Fruit fly (Drosophila melanogaster) whole organism, adult: ENCODE measurements around the gene RluA-1.
A peak's percentile ranks its signal among the peaks of the same experiment; 100 is the strongest.

Experiments used
- CG11617 ChIP-seq: fragments of 200-800 bp; sonication (Bioruptor generic); optimal IDR thresholded peaks from 2 replicates; lab custom pipeline; 2017; ENCODE audit warnings: mild to moderate bottlenecking, missing biosample characterization, missing genetic modification reagents, missing genetic modification characterization
- CG12768 ChIP-seq: fragments of 200-800 bp; sonication (Bioruptor generic); optimal IDR thresholded peaks from 2 replicates; lab custom pipeline; 2017; ENCODE audit warnings: missing biosample characterization, missing genetic modification characterization, mild to moderate bottlenecking, moderate library complexity, missing genetic modification reagents
- CG14711 ChIP-seq: fragments of 200-800 bp; sonication (Bioruptor generic); optimal IDR thresholded peaks from 2 replicates; lab custom pipeline; 2018; ENCODE audit warnings: missing biosample characterization, mild to moderate bottlenecking, missing genetic modification characterization, moderate library complexity
- CG1620 ChIP-seq: fragments of 200-800 bp; sonication (Bioruptor generic); optimal IDR thresholded peaks from 2 replicates; lab custom pipeline; 2016; ENCODE audit warnings: missing biosample characterization, missing genetic modification characterization
- CG33017 ChIP-seq: fragments of 200-800 bp; sonication (Bioruptor generic); optimal IDR thresholded peaks from 2 replicates; lab custom pipeline; 2018; ENCODE audit warnings: missing biosample characterization, mild to moderate bottlenecking, missing genetic modification characterization, moderate library complexity
- CG7045 ChIP-seq: fragments of 200-800 bp; sonication (Bioruptor generic); optimal IDR thresholded peaks from 2 replicates; lab custom pipeline; 2017; ENCODE audit warnings: missing biosample characterization, mild to moderate bottlenecking, missing genetic modification characterization
- CG7101 ChIP-seq: fragments of 200-800 bp; sonication (Bioruptor generic); optimal IDR thresholded peaks from 2 replicates; lab custom pipeline; 2018; ENCODE audit warnings: missing biosample characterization, mild to moderate bottlenecking, missing genetic modification characterization, moderate library complexity
- Clk ChIP-seq: fragments of 200-800 bp; sonication (Bioruptor generic); optimal IDR thresholded peaks from 2 replicates; lab custom pipeline; 2017; ENCODE audit warnings: missing biosample characterization, missing genetic modification characterization
- Crg-1 ChIP-seq: fragments of 200-800 bp; sonication (Bioruptor generic); optimal IDR thresholded peaks from 2 replicates; lab custom pipeline; 2016; ENCODE audit warnings: missing biosample characterization, missing genetic modification characterization
- Hr96 ChIP-seq: fragments of 200-800 bp; sonication (Bioruptor generic); optimal IDR thresholded peaks from 2 replicates; lab custom pipeline; 2016; ENCODE audit warnings: missing biosample characterization, missing genetic modification characterization
- Mnt ChIP-seq: fragments of 200-800 bp; sonication (Bioruptor generic); optimal IDR thresholded peaks from 2 replicates; lab custom pipeline; 2016; ENCODE audit warnings: missing biosample characterization, mild to moderate bottlenecking, missing genetic modification characterization
- bab1 ChIP-seq: fragments of 200-800 bp; sonication (Bioruptor generic); optimal IDR thresholded peaks from 3 replicates; lab custom pipeline; 2019; ENCODE audit warnings: missing biosample characterization, mild to moderate bottlenecking, missing genetic modification characterization, moderate library complexity
- cic ChIP-seq: fragments of 200-800 bp; sonication (Bioruptor generic); optimal IDR thresholded peaks from 2 replicates; lab custom pipeline; 2017; ENCODE audit warnings: missing biosample characterization, mild to moderate bottlenecking, missing genetic modification characterization, moderate library complexity
- cnc ChIP-seq, 2 experiments: fragments of >200 bp; optimal IDR thresholded peaks; 2 replicates each; lab custom pipeline; 2017
- kay ChIP-seq: fragments of 200-800 bp; sonication (Bioruptor generic); peaks from one replicate; lab custom pipeline; 2016; ENCODE audit warnings: missing biosample characterization, missing genetic modification characterization, borderline replicate concordance
- pad ChIP-seq: fragments of 200-800 bp; sonication (Bioruptor generic); optimal IDR thresholded peaks from 3 replicates; lab custom pipeline; 2017; ENCODE audit warnings: missing biosample characterization, missing genetic modification characterization, mild to moderate bottlenecking, moderate library complexity, missing genetic modification reagents
- tj ChIP-seq: fragments of 200-800 bp; sonication (Bioruptor generic); optimal IDR thresholded peaks from 3 replicates; lab custom pipeline; 2017; ENCODE audit warnings: missing biosample characterization, mild to moderate bottlenecking, missing genetic modification characterization, moderate library complexity
- toe ChIP-seq: fragments of 200-800 bp; sonication (Bioruptor generic); optimal IDR thresholded peaks from 2 replicates; lab custom pipeline; 2016; ENCODE audit warnings: missing biosample characterization, missing genetic modification characterization

The RluA-1 gene

dm6 chr2L:10425599-10425998, 48.5 kb downstream of the RluA-1 start:
- TF ChIP-seq toe (GFP tag; lab: Kevin White, UChicago) = no peak
- TF ChIP-seq Clk = no peak
- no peak for TF ChIP-seq CG11617 (GFP tag; lab: Kevin White, UChicago)
- TF ChIP-seq cic (GFP tag; lab: Kevin White, UChicago) = no peak
- TF ChIP-seq pad (GFP tag; lab: Kevin White, UChicago) = no peak
- no peak for TF ChIP-seq CG12768 (GFP tag; lab: Kevin White, UChicago)
- no peak for TF ChIP-seq bab1
- TF ChIP-seq CG7101 (tag; lab: Kevin White, UChicago) = no peak
- no peak for TF ChIP-seq CG1620 (GFP tag; lab: Kevin White, UChicago)
- no peak for TF ChIP-seq Crg-1 (GFP tag; lab: Kevin White, UChicago)
- no peak for TF ChIP-seq cnc (optimal IDR thresholded peaks at IDR 0.05; lab: Kevin White, UChicago)
- TF ChIP-seq Hr96 = no peak
- no peak for TF ChIP-seq kay (GFP tag; lab: Kevin White, UChicago)
- no peak for TF ChIP-seq CG7045 (GFP tag; lab: Kevin White, UChicago)
- no peak for TF ChIP-seq CG14711 (tag; lab: Kevin White, UChicago)

dm6 chr2L:10422643-10423606, 51.2 kb downstream of the RluA-1 start, which contains the start of the genes pie and Wdfy2:
Gene pie, minus strand, starts transcription at chr2L:10422780.
Gene Wdfy2, plus strand, starts transcription at chr2L:10423291.
- peak; percentile 88 for TF ChIP-seq tj (GFP tag; lab: Kevin White, UChicago)
- TF ChIP-seq CG33017 (tag; lab: Kevin White, UChicago) = no peak
- no peak for TF ChIP-seq Clk
- TF ChIP-seq bab1 = peak; percentile 4
- peak; percentile 68 for TF ChIP-seq kay (GFP tag; lab: Kevin White, UChicago)

dm6 chr2L:10418981-10419380, 55.2 kb downstream of the RluA-1 start, which contains the start of gene RfC3:
Gene RfC3, plus strand, starts transcription at chr2L:10419190.
- TF ChIP-seq kay (GFP tag; lab: Kevin White, UChicago) = peak; percentile 94
- no peak for TF ChIP-seq tj (GFP tag; lab: Kevin White, UChicago)
- TF ChIP-seq Mnt (GFP tag; lab: Kevin White, UChicago) = peak; percentile 16
- no peak for TF ChIP-seq bab1
- TF ChIP-seq toe (GFP tag; lab: Kevin White, UChicago) = no peak
